Worm (Caenorhabditis elegans) whole organism, L3 larva: ENCODE results near the gene dmd-7.

Experiments
- pha-4 ChIP-seq: fragments of 150-350 bp; optimal IDR thresholded peaks from 2 replicates; lab custom pipeline; 2014; ENCODE audit warnings: missing biosample characterization, missing genetic modification reagents, missing genetic modification characterization
- unc-39 ChIP-seq: sonication (generic microtip); optimal IDR thresholded peaks from 4 replicates; lab custom pipeline; 2017; ENCODE audit warnings: missing biosample characterization, missing genetic modification characterization
- unc-62 ChIP-seq: fragments of 150-350 bp; sonication (generic microtip); optimal IDR thresholded peaks from 4 replicates; lab custom pipeline; 2014; ENCODE audit warnings: missing biosample characterization, missing genetic modification reagents, missing genetic modification characterization
- zag-1 ChIP-seq: fragments of 150-350 bp; optimal IDR thresholded peaks from 2 replicates; lab custom pipeline; 2014; ENCODE audit warnings: missing biosample characterization, missing genetic modification characterization

- TF ChIP-seq unc-62, result no peak
- TF ChIP-seq pha-4 (tag; lab: Kevin White, UChicago), result no peak
- no peak for TF ChIP-seq unc-39
- no peak for TF ChIP-seq zag-1 (tag; lab: Kevin White, UChicago)
Measured at ce11 chrV:6239855-6240254, 6.9 kb upstream of the dmd-7 start.
